Worm (Caenorhabditis elegans) whole organism, early embryonic: ENCODE results near the gene cut-4.
A peak's percentile ranks its signal among the peaks of the same experiment; 100 is the strongest.

Experiments
- B0310.2 ChIP-seq: sonication (generic microtip); optimal IDR thresholded peaks from 2 replicates; lab custom pipeline; 2016; ENCODE audit warnings: mild to moderate bottlenecking, missing genetic modification characterization, missing compliant biosample characterization
- F13C5.2 ChIP-seq: sonication (generic microtip); optimal IDR thresholded peaks from 2 replicates; lab custom pipeline; 2017; ENCODE audit warnings: mild to moderate bottlenecking, missing genetic modification characterization, inconsistent platforms, missing compliant biosample characterization
- aly-1 ChIP-seq: sonication (generic microtip); optimal IDR thresholded peaks from 2 replicates; lab custom pipeline; 2016; ENCODE audit warnings: missing genetic modification characterization, missing compliant biosample characterization
- ama-1 ChIP-seq: fragments of 150-350 bp; optimal IDR thresholded peaks from 2 replicates; lab custom pipeline; 2014
- ceh-13 ChIP-seq: fragments of 200-800 bp; sonication (Bioruptor generic); optimal IDR thresholded peaks from 2 replicates; lab custom pipeline; 2018; ENCODE audit warnings: mild to moderate bottlenecking, missing genetic modification characterization, missing compliant biosample characterization
- ceh-36 ChIP-seq: sonication (generic microtip); optimal IDR thresholded peaks from 2 replicates; lab custom pipeline; 2016; ENCODE audit warnings: missing genetic modification characterization, inconsistent platforms, missing compliant biosample characterization
- ets-7 ChIP-seq: sonication (generic microtip); optimal IDR thresholded peaks from 2 replicates; lab custom pipeline; 2016; ENCODE audit warnings: missing genotype, missing genetic modification characterization, missing compliant biosample characterization
- flt-1 ChIP-seq: fragments of 200-800 bp; sonication (Bioruptor generic); IDR thresholded peaks from 2 replicates; pipeline ENCODE4 v1.3.6; 2022; ENCODE audit warnings: missing genetic modification characterization, missing compliant biosample characterization
- hmbx-1 ChIP-seq: sonication (generic microtip); optimal IDR thresholded peaks from 2 replicates; lab custom pipeline; 2016; ENCODE audit warnings: mild to moderate bottlenecking, missing genetic modification characterization, missing compliant biosample characterization
- hmg-4 ChIP-seq: fragments of 200-800 bp; sonication (Bioruptor generic); optimal IDR thresholded peaks from 2 replicates; lab custom pipeline; 2018; ENCODE audit warnings: mild to moderate bottlenecking, missing genetic modification characterization, missing compliant biosample characterization
- hnd-1 ChIP-seq: sonication (generic microtip); optimal IDR thresholded peaks from 2 replicates; lab custom pipeline; 2016; ENCODE audit warnings: missing genetic modification characterization, missing compliant biosample characterization
- pes-1 ChIP-seq: fragments of 200-800 bp; sonication (Bioruptor generic); IDR thresholded peaks from 2 replicates; pipeline ENCODE4 v1.3.6; 2022; ENCODE audit warnings: missing genetic modification reagents, missing genetic modification characterization, missing compliant biosample characterization
- scrt-1 ChIP-seq: fragments of 200-800 bp; sonication (Bioruptor generic); IDR thresholded peaks from 2 replicates; pipeline ENCODE4 v1.3.6; 2022; ENCODE audit warnings: missing genetic modification characterization, missing compliant biosample characterization
- sea-1 ChIP-seq: fragments of 200-800 bp; sonication (Bioruptor generic); conservative IDR thresholded peaks from 2 replicates; pipeline ENCODE4 v1.3.6; 2022; ENCODE audit warnings: missing genetic modification characterization, missing compliant biosample characterization
- tbx-11 ChIP-seq: fragments of 200-800 bp; sonication (Bioruptor generic); IDR thresholded peaks from 2 replicates; pipeline ENCODE4 v1.3.6; 2022; ENCODE audit warnings: missing genetic modification characterization, missing compliant biosample characterization
- tbx-37 ChIP-seq: fragments of 200-800 bp; sonication (Bioruptor generic); conservative IDR thresholded peaks from 2 replicates; pipeline ENCODE4 v1.3.6; 2022; ENCODE audit warnings: missing genetic modification reagents, missing genetic modification characterization, missing compliant biosample characterization
- tra-4 ChIP-seq: sonication (generic microtip); optimal IDR thresholded peaks from 2 replicates; lab custom pipeline; 2017; ENCODE audit warnings: missing genetic modification characterization, missing compliant biosample characterization

The cut-4 gene

DNA sequence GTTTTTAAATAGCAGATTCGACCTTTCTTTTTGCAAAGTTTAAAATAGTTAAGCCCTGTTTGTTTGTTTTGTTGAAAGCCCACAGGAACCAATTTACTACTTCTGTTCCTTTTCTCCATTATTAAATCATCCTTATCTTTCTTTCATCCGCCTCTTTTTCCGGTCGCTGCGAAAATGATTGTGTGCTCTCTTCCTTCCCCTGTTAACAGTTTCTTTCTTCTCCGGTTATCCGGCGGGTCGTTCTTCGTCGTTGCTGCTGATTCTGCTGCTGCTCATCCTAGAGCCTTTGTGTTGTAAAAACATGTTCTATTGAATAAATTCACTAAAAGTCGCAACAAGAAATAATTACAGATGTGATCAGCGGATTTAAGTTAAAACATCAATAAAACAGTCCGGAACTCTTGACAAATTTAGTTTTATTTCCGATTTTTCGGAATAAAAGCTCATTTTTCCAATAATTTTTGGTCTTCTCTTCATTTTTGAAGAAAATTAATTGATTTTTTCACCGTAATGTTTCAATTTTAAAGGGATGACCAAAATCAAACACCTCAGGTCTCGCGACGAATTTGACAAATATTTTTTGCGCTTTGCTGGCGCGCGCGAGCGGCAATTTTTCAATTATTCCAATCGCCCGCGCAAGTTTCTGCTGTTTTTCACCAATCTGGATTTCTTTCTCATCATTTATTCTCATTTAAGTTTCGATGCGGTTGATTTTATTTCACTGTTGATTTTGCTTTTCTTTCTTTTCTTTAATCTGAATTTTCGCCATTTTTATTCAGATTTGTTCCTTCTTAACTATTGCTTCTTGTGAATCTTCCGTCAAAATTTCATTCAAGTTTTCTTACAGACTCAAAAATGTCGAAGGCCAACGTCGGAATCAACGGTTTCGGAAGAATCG is 42.4 kb upstream of the cut-4 start, which contains the start of gene gpd-1:
TSS of gene gpd-1 (plus strand) at position 848 of the 898 bp plus-strand sequence.
- TF ChIP-seq tbx-37 (GFP tag; lab: Robert Waterston, UW) (no peak), B0310.2 (tag; lab: Kevin White, UChicago) (no peak)

DNA sequence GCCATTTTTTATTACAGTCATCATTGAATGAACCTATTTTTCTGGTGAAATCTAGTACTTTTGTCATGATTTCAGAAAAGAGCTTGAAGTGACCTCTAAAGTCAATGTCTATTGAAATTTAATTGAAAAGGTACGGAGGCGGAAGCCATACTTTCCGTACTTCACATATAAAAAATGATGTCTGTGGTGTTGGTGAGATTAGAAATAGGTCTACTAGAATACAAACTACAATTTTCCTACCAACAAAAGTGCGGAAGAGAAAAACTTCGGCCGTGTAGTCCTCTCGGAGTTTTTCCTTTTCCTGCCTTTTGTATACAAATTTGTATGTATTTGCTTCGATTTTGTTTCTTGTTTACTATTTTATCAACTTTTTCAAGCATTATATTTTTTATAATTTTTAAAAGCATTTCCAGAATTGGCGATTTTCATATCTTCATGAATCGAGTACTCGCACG is 40.6 kb upstream of the cut-4 start, which contains the start of gene T09F3.4:
TSS of gene T09F3.4 (plus strand) at position 405 of the 455 bp plus-strand sequence.
- TF ChIP-seq flt-1 (GFP tag; lab: Robert Waterston, UW) (no peak), tbx-37 (GFP tag; lab: Robert Waterston, UW) (peak; percentile 37; the same call in 1 of the 2 replicates)

DNA sequence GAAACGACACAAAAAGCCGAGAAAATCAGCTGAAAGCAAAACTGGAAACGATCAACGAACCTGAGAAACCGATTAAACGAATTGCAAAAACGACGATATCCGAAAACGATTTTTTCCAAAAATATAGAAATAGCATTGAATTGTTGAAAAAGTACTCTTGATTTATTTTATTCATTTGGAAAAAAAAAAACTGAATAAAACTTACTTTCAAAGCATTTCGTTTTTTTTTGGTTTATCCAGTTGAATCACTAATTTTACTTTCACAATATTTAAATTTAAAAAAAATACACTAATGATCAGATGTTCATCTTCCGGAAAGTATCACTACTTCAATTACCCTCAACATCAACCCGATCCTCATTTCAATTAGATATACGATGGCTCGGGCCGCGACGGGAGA is 39.4 kb upstream of the cut-4 start, which contains the start of gene T09F3.5:
TSS of gene T09F3.5 (plus strand) at position 301 of the 400 bp plus-strand sequence.
- TF ChIP-seq ceh-36 (tag; lab: Kevin White, UChicago) (no peak), scrt-1 (GFP tag; lab: Robert Waterston, UW) (no peak), hnd-1 (no peak), tra-4 (tag; lab: Kevin White, UChicago) (no peak), aly-1 (tag; lab: Kevin White, UChicago) (no peak), hmg-4 (GFP tag; lab: Kevin White, UChicago) (no peak), tbx-37 (GFP tag; lab: Robert Waterston, UW) (no peak), ama-1 (lab: Kevin White, UChicago) (no peak), B0310.2 (tag; lab: Kevin White, UChicago) (no peak), sea-1 (GFP tag; lab: Robert Waterston, UW) (no peak), tbx-11 (GFP tag; lab: Robert Waterston, UW) (no peak), flt-1 (GFP tag; lab: Robert Waterston, UW) (no peak), F13C5.2 (tag; lab: Kevin White, UChicago) (no peak), ceh-13 (GFP tag; lab: Kevin White, UChicago) (no peak)

DNA sequence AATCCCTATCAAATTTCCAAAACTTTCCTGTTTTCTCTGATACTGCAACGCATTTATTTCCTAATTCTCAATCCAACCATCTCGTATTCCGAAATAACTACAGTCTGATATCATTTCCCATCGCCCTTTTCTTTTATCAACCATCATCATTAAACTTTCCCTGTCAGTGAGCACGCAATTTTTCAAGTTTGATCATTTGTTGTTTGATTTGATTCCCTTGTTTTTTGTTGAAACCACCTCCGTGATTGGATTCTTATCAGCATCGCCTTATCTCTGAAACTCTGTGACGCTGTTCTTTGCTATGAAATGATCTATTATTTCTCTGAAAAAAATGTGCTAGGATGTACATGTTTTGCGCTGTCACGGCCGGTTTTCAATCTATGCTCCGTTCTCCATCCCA is 32.9 kb upstream of the cut-4 start:
- TF ChIP-seq sea-1 (GFP tag; lab: Robert Waterston, UW): no peak
- TF ChIP-seq scrt-1 (GFP tag; lab: Robert Waterston, UW): no peak
- TF ChIP-seq tbx-11 (GFP tag; lab: Robert Waterston, UW): no peak
- no peak for TF ChIP-seq hmg-4 (GFP tag; lab: Kevin White, UChicago)
- no peak for TF ChIP-seq pes-1
- TF ChIP-seq hmbx-1 (tag; lab: Kevin White, UChicago): no peak
- no peak for TF ChIP-seq ama-1 (lab: Kevin White, UChicago)
- TF ChIP-seq tra-4 (tag; lab: Kevin White, UChicago): no peak
- no peak for TF ChIP-seq flt-1 (GFP tag; lab: Robert Waterston, UW)
- TF ChIP-seq aly-1 (tag; lab: Kevin White, UChicago): no peak
- no peak for TF ChIP-seq ets-7 (tag; lab: Kevin White, UChicago)
- no peak for TF ChIP-seq hnd-1

DNA sequence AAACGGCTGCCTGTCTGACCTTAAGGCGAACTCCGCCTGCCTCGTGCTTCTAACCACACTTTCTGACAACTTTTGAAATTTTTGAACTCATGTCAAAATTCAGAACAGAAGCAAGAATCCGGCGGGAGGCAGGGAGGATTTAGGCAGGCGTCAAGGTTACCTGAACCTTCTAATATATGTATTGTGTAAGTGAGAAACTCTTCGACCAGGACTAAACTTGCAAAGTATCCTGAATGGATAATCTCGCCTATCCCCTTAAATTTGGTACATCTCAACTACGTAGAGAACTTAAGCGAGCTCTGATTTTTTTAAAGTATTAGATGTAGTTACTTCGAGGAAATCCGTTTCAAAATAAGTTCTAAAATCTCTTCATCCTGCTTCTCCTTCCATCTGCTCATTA is 24.9 kb upstream of the cut-4 start, which contains the start of gene E04D5.5:
TSS of gene E04D5.5 (plus strand) at position 301 of the 400 bp plus-strand sequence.
- TF ChIP-seq scrt-1 (GFP tag; lab: Robert Waterston, UW) (no peak), tbx-37 (GFP tag; lab: Robert Waterston, UW) (no peak), tbx-11 (GFP tag; lab: Robert Waterston, UW) (no peak), ceh-13 (GFP tag; lab: Kevin White, UChicago) (no peak), ets-7 (tag; lab: Kevin White, UChicago) (no peak), ama-1 (lab: Kevin White, UChicago) (no peak), hmbx-1 (tag; lab: Kevin White, UChicago) (no peak), tra-4 (tag; lab: Kevin White, UChicago) (no peak), flt-1 (GFP tag; lab: Robert Waterston, UW) (no peak), aly-1 (tag; lab: Kevin White, UChicago) (no peak), pes-1 (no peak)

DNA sequence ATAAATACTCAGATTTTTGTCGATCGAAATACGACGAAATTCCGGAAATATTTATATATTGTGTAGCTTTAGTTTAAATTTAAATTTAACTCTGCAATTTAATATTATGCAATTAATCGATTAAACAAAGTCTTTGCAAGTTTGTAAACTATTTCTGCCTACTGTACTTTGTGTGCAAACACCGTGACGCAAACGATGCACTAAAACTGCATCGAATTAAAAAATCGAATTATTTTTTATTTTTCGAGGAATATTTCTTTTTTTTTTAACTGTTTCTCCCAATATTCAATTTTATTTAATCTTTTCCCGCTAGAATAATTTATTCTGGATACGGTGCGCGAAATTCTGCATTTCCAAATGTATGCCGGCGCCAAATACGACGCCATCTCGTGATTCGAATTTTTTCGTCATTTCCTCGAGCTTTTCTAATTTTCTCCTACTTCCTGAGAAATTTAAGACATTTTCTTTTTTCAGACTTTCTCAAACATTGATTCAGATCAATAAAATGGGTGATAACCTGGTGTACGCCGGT is 19.5 kb upstream of the cut-4 start, which contains the start of gene eif-2A:
TSS of gene eif-2A (plus strand) at position 469 of the 532 bp plus-strand sequence.
- TF ChIP-seq ets-7 (tag; lab: Kevin White, UChicago): no peak
- TF ChIP-seq hmbx-1 (tag; lab: Kevin White, UChicago): no peak
- TF ChIP-seq pes-1: no peak
- no peak for TF ChIP-seq aly-1 (tag; lab: Kevin White, UChicago)
- no peak for TF ChIP-seq F13C5.2 (tag; lab: Kevin White, UChicago)
- no peak for TF ChIP-seq ama-1 (lab: Kevin White, UChicago)

DNA sequence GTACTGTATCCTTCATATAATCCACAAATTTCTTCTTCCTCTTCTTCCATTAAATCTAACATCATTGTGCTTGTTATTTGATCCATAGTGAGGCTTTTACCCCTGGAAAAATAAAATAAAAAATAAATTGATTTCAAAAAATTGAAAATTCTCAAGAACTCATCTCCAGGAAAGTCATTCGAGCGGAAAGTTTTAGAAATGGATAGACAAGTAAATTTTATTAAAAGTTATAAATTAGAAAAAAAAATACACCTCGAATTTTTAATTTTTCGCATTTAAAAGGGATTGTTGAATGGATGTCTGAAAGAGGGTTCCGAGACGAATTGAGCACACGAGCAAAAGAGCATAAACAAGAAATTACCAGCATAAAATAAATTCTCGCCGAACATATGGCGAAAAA is 14.0 kb upstream of the cut-4 start, which contains the start of gene frpr-21:
TSS of gene frpr-21 (minus strand) at position 101 of the 400 bp plus-strand sequence.
- TF ChIP-seq scrt-1 (GFP tag; lab: Robert Waterston, UW) (no peak), flt-1 (GFP tag; lab: Robert Waterston, UW) (no peak), tra-4 (tag; lab: Kevin White, UChicago) (no peak), ceh-13 (GFP tag; lab: Kevin White, UChicago) (no peak), hnd-1 (no peak), ama-1 (lab: Kevin White, UChicago) (no peak), hmg-4 (GFP tag; lab: Kevin White, UChicago) (no peak), F13C5.2 (tag; lab: Kevin White, UChicago) (no peak), pes-1 (no peak), hmbx-1 (tag; lab: Kevin White, UChicago) (no peak), B0310.2 (tag; lab: Kevin White, UChicago) (no peak), tbx-37 (GFP tag; lab: Robert Waterston, UW) (no peak), ceh-36 (tag; lab: Kevin White, UChicago) (no peak), sea-1 (GFP tag; lab: Robert Waterston, UW) (no peak)
